Worm (Caenorhabditis elegans): ENCODE data around the gene str-228.

- no peak for TF ChIP-seq ceh-82 (tag; optimal IDR thresholded peaks at IDR 0.05)
- no peak for TF ChIP-seq lsy-2 (tag; optimal IDR thresholded peaks at IDR 0.05)
Observed at ce11 chrV:3507691-3508090, 2.3 kb upstream of the str-228 start, which contains the start of gene str-225.

Measured in whole organism, L1 larva.